Worm (Caenorhabditis elegans) whole organism, L1 larva: ENCODE data around the gene Y32H12A.8.

Experiments used
- ceh-88 ChIP-seq: fragments of 200-800 bp; sonication (Bioruptor generic); IDR thresholded peaks from 2 replicates; pipeline ENCODE4 v1.3.6; 2022; ENCODE audit warnings: missing genetic modification characterization, missing compliant biosample characterization
- efl-1 ChIP-seq, 4 experiments: fragments of 150-350 bp; optimal IDR thresholded peaks in 3 of 4; peaks in 1 of 4; 1 replicate in 1 of 4; 2 replicates in 3 of 4; lab custom pipeline; 2014; ENCODE audit warnings: missing biosample characterization in 2 of 4, missing genetic modification characterization in 2 of 4, missing genetic modification reagents in 2 of 4
- elt-3 ChIP-seq, 6 experiments: fragments of 150-350 bp in 1 of 6; sonication (generic microtip); optimal IDR thresholded peaks; 2 replicates each; lab custom pipeline; 2017 to 2018; ENCODE audit warnings: missing biosample characterization in 6 of 6, missing genetic modification characterization in 6 of 6, inconsistent platforms in 1 of 6
- ets-5 ChIP-seq: fragments of 200-800 bp; sonication (Bioruptor generic); IDR thresholded peaks from 2 replicates; pipeline ENCODE4 v1.3.6; 2022; ENCODE audit warnings: missing genetic modification characterization, missing compliant biosample characterization
- fkh-10 ChIP-seq: sonication (generic microtip); optimal IDR thresholded peaks from 2 replicates; lab custom pipeline; 2017; ENCODE audit warnings: missing biosample characterization, missing genetic modification reagents, missing genetic modification characterization
- fos-1 ChIP-seq: fragments of 150-350 bp; optimal IDR thresholded peaks from 2 replicates; lab custom pipeline; 2014; ENCODE audit warnings: missing biosample characterization, missing genetic modification characterization
- lin-35 ChIP-seq, 2 experiments: fragments of 150-350 bp; optimal IDR thresholded peaks; 2 replicates each; lab custom pipeline; 2014; ENCODE audit warnings: missing biosample characterization in 2 of 2, missing genetic modification characterization in 2 of 2, missing genetic modification reagents in 2 of 2
- lin-39 ChIP-seq: fragments of 150-350 bp; optimal IDR thresholded peaks from 2 replicates; lab custom pipeline; 2014; ENCODE audit warnings: missing biosample characterization, missing genetic modification reagents, missing genetic modification characterization
- mdl-1 ChIP-seq, 2 experiments: fragments of 150-350 bp; optimal IDR thresholded peaks; 2 replicates each; lab custom pipeline; 2014 to 2017; ENCODE audit warnings: missing biosample characterization in 2 of 2, missing genetic modification characterization in 2 of 2, inconsistent platforms in 1 of 2
- nhr-11 ChIP-seq: fragments of 150-350 bp; optimal IDR thresholded peaks from 2 replicates; lab custom pipeline; 2014; ENCODE audit warnings: missing biosample characterization, missing genetic modification characterization
- nhr-12 ChIP-seq: sonication (generic microtip); optimal IDR thresholded peaks from 2 replicates; lab custom pipeline; 2017; ENCODE audit warnings: missing biosample characterization, missing genetic modification characterization
- nhr-237 ChIP-seq: fragments of 150-350 bp; optimal IDR thresholded peaks from 2 replicates; lab custom pipeline; 2014; ENCODE audit warnings: missing biosample characterization, missing genetic modification characterization
- zag-1 ChIP-seq: fragments of 150-350 bp; optimal IDR thresholded peaks from 2 replicates; lab custom pipeline; 2014; ENCODE audit warnings: missing biosample characterization, missing genetic modification characterization
- ztf-11 ChIP-seq, 2 experiments: sonication (generic microtip); optimal IDR thresholded peaks; 2 replicates each; lab custom pipeline; 2016 to 2017; ENCODE audit warnings: missing genetic modification characterization in 2 of 2, missing biosample characterization in 1 of 2, missing compliant biosample characterization in 1 of 2

ce11 chrIII:5367995-5368899 lies 37.6 kb downstream of the Y32H12A.8 start, which contains the start of gene dhs-9:
- TF ChIP-seq lin-39 (tag; lab: Kevin White, UChicago) = no peak
- TF ChIP-seq lin-35 (GFP tag; optimal IDR thresholded peaks at IDR 0.05; lab: Kevin White, UChicago) = peak in 1 of 2 experiments; percentile 32
- peak in 4 of 6 experiments; percentile 3 to 58 (median 15) for TF ChIP-seq elt-3 (tag; optimal IDR thresholded peaks at IDR 0.05; lab: Kevin White, UChicago)
- TF ChIP-seq zag-1 (tag; lab: Kevin White, UChicago) = no peak
- TF ChIP-seq nhr-11 (tag; lab: Kevin White, UChicago) = no peak
- TF ChIP-seq efl-1 (optimal IDR thresholded peaks at IDR 0.05; lab: Kevin White, UChicago) = no peak
- peak in 1 of 2 experiments; percentile 56 for TF ChIP-seq efl-1 (GFP tag; optimal IDR thresholded peaks at IDR 0.05 in 1 of 2; lab: Kevin White, UChicago)
- TF ChIP-seq nhr-12 = no peak
- no peak for TF ChIP-seq nhr-237 (tag; lab: Kevin White, UChicago)
- no peak for TF ChIP-seq ets-5
- TF ChIP-seq fos-1 (tag; lab: Kevin White, UChicago) = no peak
- no peak for TF ChIP-seq fkh-10 (GFP tag; lab: Kevin White, UChicago)
- no peak for TF ChIP-seq ztf-11 (tag; optimal IDR thresholded peaks at IDR 0.05; lab: Kevin White, UChicago)
- no peak for TF ChIP-seq ceh-88
- TF ChIP-seq mdl-1 (tag; optimal IDR thresholded peaks at IDR 0.05; lab: Kevin White, UChicago) = peak in 1 of 2 experiments; percentile 1
